Fruit fly (Drosophila melanogaster): ENCODE results near the gene Nsf2.

DNA sequence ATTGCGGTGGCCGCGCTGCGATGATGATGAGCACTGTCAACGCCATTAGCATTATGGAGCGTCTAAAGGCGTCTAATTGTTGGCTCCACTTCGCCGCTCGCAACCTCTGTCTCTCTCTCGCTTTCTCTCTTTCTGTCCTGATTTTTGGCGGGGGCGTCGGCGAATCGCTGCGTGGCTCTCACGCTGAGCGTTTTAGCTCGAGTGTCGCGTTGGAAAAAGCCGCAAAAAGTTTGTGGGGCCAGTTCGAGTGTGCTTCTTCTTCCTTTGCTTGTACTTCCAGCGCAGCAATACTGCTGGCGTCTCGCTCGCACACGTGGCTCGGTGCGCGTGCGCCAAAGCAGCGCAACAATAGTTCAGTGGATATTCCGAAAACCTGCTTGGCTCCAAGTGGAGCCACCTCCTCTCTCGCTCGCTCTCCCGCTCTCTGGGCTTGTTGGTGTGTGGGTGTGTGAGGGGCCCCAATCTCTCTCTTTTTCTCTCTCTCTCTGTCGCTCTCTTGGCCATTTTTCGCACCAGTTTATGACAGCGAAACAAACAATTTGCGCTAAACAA lies 37.2 kb upstream of the Nsf2 start, which contains the start of gene E5:
- TF ChIP-seq CG5204 (GFP tag; optimal IDR thresholded peaks at IDR 0.05) (no peak), CG7101 (tag; optimal IDR thresholded peaks at IDR 0.05) (no peak), ovo (GFP tag; optimal IDR thresholded peaks at IDR 0.05) (no peak), CG7045 (GFP tag; optimal IDR thresholded peaks at IDR 0.05) (no peak), Crg-1 (GFP tag; optimal IDR thresholded peaks at IDR 0.05) (no peak)

Measured in whole organism, adult.